Worm (Caenorhabditis elegans): ENCODE results near the gene srx-104.

- TF ChIP-seq ama-1 (optimal IDR thresholded peaks at IDR 0.05): no peak
- TF ChIP-seq aly-1 (tag; optimal IDR thresholded peaks at IDR 0.05): no peak
- TF ChIP-seq flt-1 (GFP tag; IDR thresholded peaks at IDR 0.05): no peak
- no peak for TF ChIP-seq B0310.2 (tag; optimal IDR thresholded peaks at IDR 0.05)
- TF ChIP-seq scrt-1 (GFP tag; IDR thresholded peaks at IDR 0.05): no peak
- no peak for TF ChIP-seq tbx-11 (GFP tag; IDR thresholded peaks at IDR 0.05)
- no peak for TF ChIP-seq hmbx-1 (tag; optimal IDR thresholded peaks at IDR 0.05)
- TF ChIP-seq ceh-36 (tag; optimal IDR thresholded peaks at IDR 0.05): no peak
- no peak for TF ChIP-seq tra-4 (tag; optimal IDR thresholded peaks at IDR 0.05)
- TF ChIP-seq sea-1 (GFP tag; conservative IDR thresholded peaks at IDR 0.05): no peak
- no peak for TF ChIP-seq tbx-37 (GFP tag; conservative IDR thresholded peaks at IDR 0.05)
Measured at ce11 chrII:3669315-3669714, 30.2 kb downstream of the srx-104 start, which contains the start of gene srx-97.
